Worm (Caenorhabditis elegans): Measurements from ENCODE around the gene F47E1.4.

- TF ChIP-seq aly-1 (tag; optimal IDR thresholded peaks at IDR 0.05) (no peak), B0310.2 (tag; optimal IDR thresholded peaks at IDR 0.05) (no peak), ets-7 (tag; optimal IDR thresholded peaks at IDR 0.05) (no peak), tra-4 (tag; optimal IDR thresholded peaks at IDR 0.05) (no peak), ama-1 (optimal IDR thresholded peaks at IDR 0.05) (no peak), flt-1 (GFP tag; IDR thresholded peaks at IDR 0.05) (no peak), ceh-36 (tag; optimal IDR thresholded peaks at IDR 0.05) (no peak), scrt-1 (GFP tag; IDR thresholded peaks at IDR 0.05) (no peak), hmbx-1 (tag; optimal IDR thresholded peaks at IDR 0.05) (no peak), sea-1 (GFP tag; conservative IDR thresholded peaks at IDR 0.05) (no peak), tbx-37 (GFP tag; conservative IDR thresholded peaks at IDR 0.05) (no peak), F13C5.2 (tag; optimal IDR thresholded peaks at IDR 0.05) (no peak), ceh-13 (GFP tag; optimal IDR thresholded peaks at IDR 0.05) (no peak), pes-1 (GFP tag; IDR thresholded peaks at IDR 0.05) (no peak)
Observed at ce11 chrX:9057352-9057751, 5.3 kb upstream of the F47E1.4 start, which contains the start of gene F47E1.2.

Data from whole organism, early embryonic.